Worm (Caenorhabditis elegans) whole organism, L2 larva: Measurements from ENCODE around the gene W08A12.2.
A peak's percentile ranks its signal among the peaks of the same experiment; 100 is the strongest.

Experiments
- R02D3.7 ChIP-seq: fragments of 150-350 bp; optimal IDR thresholded peaks from 2 replicates; lab custom pipeline; 2014; ENCODE audit warnings: missing biosample characterization, missing genetic modification characterization
- Y55F3AM.14 ChIP-seq: fragments of 200-800 bp; sonication (Bioruptor generic); optimal IDR thresholded peaks from 2 replicates; lab custom pipeline; 2018; ENCODE audit warnings: mild to moderate bottlenecking, missing genetic modification characterization, missing compliant biosample characterization
- alr-1 ChIP-seq: fragments of 150-350 bp; optimal IDR thresholded peaks from 2 replicates; lab custom pipeline; 2014; ENCODE audit warnings: missing biosample characterization, missing genetic modification characterization
- ama-1 ChIP-seq: fragments of 150-350 bp; optimal IDR thresholded peaks from 2 replicates; lab custom pipeline; 2018; ENCODE audit warnings: inconsistent platforms
- blmp-1 ChIP-seq: sonication (generic microtip); optimal IDR thresholded peaks from 2 replicates; lab custom pipeline; 2017; ENCODE audit warnings: missing genetic modification characterization, mild to moderate bottlenecking, missing compliant biosample characterization, antibody characterized with exemption, moderate library complexity; ENCODE audit not compliant: insufficient read depth
- ceh-16 ChIP-seq: fragments of 150-350 bp; optimal IDR thresholded peaks from 2 replicates; lab custom pipeline; 2014; ENCODE audit warnings: missing biosample characterization, missing genetic modification characterization
- ceh-82 ChIP-seq: fragments of 150-350 bp; optimal IDR thresholded peaks from 2 replicates; lab custom pipeline; 2014; ENCODE audit warnings: missing biosample characterization, missing genetic modification characterization
- dmd-4 ChIP-seq: sonication (generic microtip); optimal IDR thresholded peaks from 2 replicates; lab custom pipeline; 2017; ENCODE audit warnings: missing biosample characterization, missing genetic modification characterization
- egl-27 ChIP-seq: sonication (generic microtip); optimal IDR thresholded peaks from 3 replicates; lab custom pipeline; 2017; ENCODE audit warnings: missing biosample characterization, missing genetic modification reagents, missing genetic modification characterization
- elt-1 ChIP-seq: fragments of 150-350 bp; optimal IDR thresholded peaks from 2 replicates; lab custom pipeline; 2014; ENCODE audit warnings: missing biosample characterization, missing genetic modification characterization
- elt-3 ChIP-seq: sonication (generic microtip); optimal IDR thresholded peaks from 2 replicates; lab custom pipeline; 2017; ENCODE audit warnings: missing biosample characterization, missing genetic modification characterization
- gmeb-1 ChIP-seq: fragments of 150-350 bp; optimal IDR thresholded peaks from 2 replicates; lab custom pipeline; 2014; ENCODE audit warnings: missing biosample characterization, missing genetic modification characterization
- mab-5 ChIP-seq: fragments of 150-350 bp; optimal IDR thresholded peaks from 2 replicates; lab custom pipeline; 2014; ENCODE audit warnings: missing biosample characterization, missing genetic modification characterization
- mbf-1 ChIP-seq: sonication (generic microtip); optimal IDR thresholded peaks from 2 replicates; lab custom pipeline; 2017; ENCODE audit warnings: missing biosample characterization, missing genetic modification characterization
- mdl-1 ChIP-seq, 2 experiments: fragments of 150-350 bp in 1 of 2; sonication (generic microtip) in 1 of 2; optimal IDR thresholded peaks; 2 replicates each; lab custom pipeline; 2017; ENCODE audit warnings: missing biosample characterization in 2 of 2, missing genetic modification characterization in 2 of 2
- nhr-10 ChIP-seq: sonication (generic microtip); optimal IDR thresholded peaks from 2 replicates; lab custom pipeline; 2017; ENCODE audit warnings: missing biosample characterization, missing genetic modification characterization
- nhr-11 ChIP-seq: fragments of 150-350 bp; optimal IDR thresholded peaks from 2 replicates; lab custom pipeline; 2014; ENCODE audit warnings: missing biosample characterization, missing genetic modification characterization
- nhr-12 ChIP-seq: fragments of 150-350 bp; optimal IDR thresholded peaks from 2 replicates; lab custom pipeline; 2014; ENCODE audit warnings: missing biosample characterization, missing genetic modification characterization
- nhr-21 ChIP-seq: fragments of 150-350 bp; optimal IDR thresholded peaks from 2 replicates; lab custom pipeline; 2014; ENCODE audit warnings: missing biosample characterization, missing genetic modification characterization
- nhr-23 ChIP-seq: fragments of 150-350 bp; optimal IDR thresholded peaks from 2 replicates; lab custom pipeline; 2014; ENCODE audit warnings: missing biosample characterization, missing genetic modification reagents, missing genetic modification characterization
- nhr-25 ChIP-seq: fragments of 150-350 bp; sonication (generic microtip); optimal IDR thresholded peaks from 3 replicates; lab custom pipeline; 2014; ENCODE audit warnings: missing biosample characterization, missing genetic modification characterization
- nhr-6 ChIP-seq: fragments of 150-350 bp; optimal IDR thresholded peaks from 2 replicates; lab custom pipeline; 2014; ENCODE audit warnings: missing biosample characterization, missing genetic modification characterization
- nhr-77 ChIP-seq: fragments of 150-350 bp; optimal IDR thresholded peaks from 2 replicates; lab custom pipeline; 2014; ENCODE audit warnings: missing biosample characterization, missing genetic modification characterization
- peb-1 ChIP-seq: fragments of 150-350 bp; optimal IDR thresholded peaks from 2 replicates; lab custom pipeline; 2014; ENCODE audit warnings: missing biosample characterization, missing genetic modification characterization
- sem-4 ChIP-seq: fragments of 150-350 bp; optimal IDR thresholded peaks from 2 replicates; lab custom pipeline; 2014; ENCODE audit warnings: missing biosample characterization, missing genetic modification reagents, missing genetic modification characterization
- skn-1 ChIP-seq: sonication (generic microtip); optimal IDR thresholded peaks from 2 replicates; lab custom pipeline; 2017; ENCODE audit warnings: missing biosample characterization, missing genetic modification characterization
- sma-3 ChIP-seq: sonication (generic microtip); optimal IDR thresholded peaks from 2 replicates; lab custom pipeline; 2016; ENCODE audit warnings: missing genetic modification reagents, missing genetic modification characterization, missing compliant biosample characterization
- sma-9 ChIP-seq, 2 experiments: fragments of 150-350 bp in 1 of 2; sonication (generic microtip) in 1 of 2; optimal IDR thresholded peaks; 2 replicates each; lab custom pipeline; 2014 to 2016; ENCODE audit warnings: missing genetic modification characterization in 2 of 2, mild to moderate bottlenecking in 1 of 2, missing biosample characterization in 1 of 2, missing compliant biosample characterization in 1 of 2, missing genetic modification reagents in 1 of 2, moderate library complexity in 1 of 2
- unc-39 ChIP-seq: fragments of 150-350 bp; optimal IDR thresholded peaks from 2 replicates; lab custom pipeline; 2014; ENCODE audit warnings: missing biosample characterization, missing genetic modification characterization
- unc-55 ChIP-seq: fragments of 150-350 bp; sonication (generic microtip); optimal IDR thresholded peaks from 3 replicates; lab custom pipeline; 2014; ENCODE audit warnings: missing biosample characterization, missing genetic modification reagents, missing genetic modification characterization
- unc-62 ChIP-seq: fragments of 150-350 bp; optimal IDR thresholded peaks from 2 replicates; lab custom pipeline; 2014; ENCODE audit warnings: missing biosample characterization, missing genetic modification reagents, missing genetic modification characterization
- zag-1 ChIP-seq: fragments of 150-350 bp; optimal IDR thresholded peaks from 2 replicates; lab custom pipeline; 2014; ENCODE audit warnings: missing biosample characterization, missing genetic modification characterization
- ztf-11 ChIP-seq: sonication (generic microtip); optimal IDR thresholded peaks from 2 replicates; lab custom pipeline; 2017; ENCODE audit warnings: missing biosample characterization, missing genetic modification characterization
- ztf-4 ChIP-seq: fragments of 150-350 bp; optimal IDR thresholded peaks from 2 replicates; lab custom pipeline; 2014; ENCODE audit warnings: missing biosample characterization, missing genetic modification characterization

The W08A12.2 gene

DNA sequence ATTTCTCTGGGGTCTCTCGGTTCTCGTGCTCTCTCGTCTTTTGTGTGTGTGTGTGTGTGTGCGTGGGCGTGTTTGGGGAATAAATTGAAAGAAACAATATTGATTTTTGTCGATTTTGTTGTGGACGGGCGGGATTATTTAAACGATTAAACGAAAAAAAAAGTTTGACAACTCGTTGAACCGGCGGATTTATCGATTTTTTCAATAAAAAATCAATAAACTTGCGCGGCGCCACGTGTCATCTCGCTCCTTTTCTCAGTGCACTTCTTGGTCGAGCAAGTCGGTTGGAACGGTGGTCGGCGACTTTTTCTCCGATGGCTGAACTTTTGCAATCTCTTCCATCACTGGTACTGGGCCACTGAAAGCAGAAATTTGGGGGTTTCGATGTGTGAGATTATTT is 27.3 kb upstream of the W08A12.2 start:
- TF ChIP-seq nhr-21 (tag; lab: Kevin White, UChicago) (no peak), sma-3 (GFP tag; lab: Kevin White, UChicago) (no peak), alr-1 (tag; lab: Kevin White, UChicago) (no peak), ama-1 (lab: Kevin White, UChicago) (no peak), skn-1 (tag; lab: Kevin White, UChicago) (no peak), Y55F3AM.14 (GFP tag; lab: Kevin White, UChicago) (no peak), nhr-23 (tag; lab: Kevin White, UChicago) (no peak), elt-1 (tag; lab: Kevin White, UChicago) (no peak), R02D3.7 (tag; lab: Kevin White, UChicago) (no peak), ztf-11 (tag; lab: Kevin White, UChicago) (no peak), gmeb-1 (no peak), unc-39 (no peak), unc-55 (GFP tag; lab: Kevin White, UChicago) (no peak)
- TF ChIP-seq, all 48 proteins: peak for 0

DNA sequence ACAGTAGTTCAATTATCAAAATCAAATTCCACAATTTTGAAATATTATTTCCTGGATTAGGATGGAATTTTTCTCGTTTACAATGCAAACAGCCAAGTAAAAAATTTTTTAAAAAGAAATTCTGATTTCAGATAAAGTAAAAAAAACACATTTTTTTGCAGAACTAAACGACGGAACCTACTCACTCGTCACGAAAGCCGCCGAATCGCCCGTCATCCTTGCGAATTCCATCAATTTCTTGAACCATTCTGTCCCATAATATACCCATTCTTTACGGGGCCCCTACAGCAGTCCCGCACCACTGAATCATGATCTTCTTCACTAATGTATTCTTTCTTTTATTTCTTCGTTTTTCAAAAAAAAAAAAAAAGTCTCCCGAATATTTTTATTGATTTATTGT is 26.5 kb upstream of the W08A12.2 start:
- TF ChIP-seq zag-1 (tag; lab: Kevin White, UChicago): no peak
- peak; percentile 19 for TF ChIP-seq unc-55 (GFP tag; lab: Kevin White, UChicago)
- TF ChIP-seq, all 48 proteins: peak for 1

DNA sequence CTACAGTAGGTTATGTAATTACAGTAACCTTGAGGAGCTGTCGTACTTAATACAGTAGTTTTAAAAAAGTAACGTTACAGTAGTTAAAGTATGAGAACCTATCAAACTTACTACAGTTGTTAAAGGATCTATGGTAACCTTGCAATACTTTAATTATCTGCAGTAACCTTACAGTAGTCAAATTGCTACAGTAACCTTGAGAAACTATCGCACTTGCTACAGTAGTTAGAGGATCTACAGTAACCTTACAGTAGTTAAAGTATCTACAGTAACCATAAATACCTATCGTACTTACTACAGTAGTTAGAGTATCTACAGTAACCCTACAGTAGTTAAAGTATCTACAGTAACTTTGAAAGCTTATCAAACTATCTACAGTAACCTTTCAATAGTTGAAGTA is 25.9 kb upstream of the W08A12.2 start:
- TF ChIP-seq unc-39: no peak
- TF ChIP-seq sma-9 (GFP tag; optimal IDR thresholded peaks at IDR 0.05; lab: Kevin White, UChicago): no peak
- TF ChIP-seq sma-9 (tag; optimal IDR thresholded peaks at IDR 0.05; lab: Kevin White, UChicago): no peak
- no peak for TF ChIP-seq nhr-12 (tag; lab: Kevin White, UChicago)
- no peak for TF ChIP-seq peb-1 (tag; lab: Kevin White, UChicago)
- no peak for TF ChIP-seq nhr-11 (tag; lab: Kevin White, UChicago)
- no peak for TF ChIP-seq Y55F3AM.14 (GFP tag; lab: Kevin White, UChicago)
- no peak for TF ChIP-seq skn-1 (tag; lab: Kevin White, UChicago)
- no peak for TF ChIP-seq elt-3 (tag; lab: Kevin White, UChicago)
- TF ChIP-seq mdl-1 (tag; optimal IDR thresholded peaks at IDR 0.05; lab: Kevin White, UChicago): no peak
- no peak for TF ChIP-seq nhr-6 (tag; lab: Kevin White, UChicago)
- no peak for TF ChIP-seq unc-62 (GFP tag; lab: Kevin White, UChicago)
- no peak for TF ChIP-seq ztf-4 (tag; lab: Kevin White, UChicago)
- TF ChIP-seq sem-4 (tag; lab: Kevin White, UChicago): no peak
- no peak for TF ChIP-seq mbf-1 (tag; lab: Kevin White, UChicago)
- TF ChIP-seq ceh-82 (tag; lab: Kevin White, UChicago): no peak
- TF ChIP-seq sma-3 (GFP tag; lab: Kevin White, UChicago): no peak

DNA sequence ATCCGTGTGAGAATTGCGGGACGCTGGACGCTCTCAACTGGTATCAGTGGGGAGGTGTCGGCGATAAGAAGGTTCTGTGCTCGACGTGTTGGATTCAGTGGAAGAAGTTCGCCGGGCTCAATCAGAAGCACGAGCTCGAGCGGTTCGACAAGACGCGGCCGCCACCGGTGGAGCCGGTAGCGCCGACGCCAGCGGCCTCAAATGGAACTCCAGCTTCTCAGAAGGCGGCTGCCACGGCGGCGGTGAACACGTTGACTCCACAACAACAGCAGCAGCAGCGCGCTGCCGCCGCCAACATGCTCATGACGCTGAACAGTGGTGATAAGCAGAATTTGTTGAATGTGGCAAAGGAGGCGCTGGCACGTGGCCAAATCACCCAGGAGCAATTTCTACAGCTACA is 21.2 kb upstream of the W08A12.2 start:
- TF ChIP-seq mab-5 (tag; lab: Kevin White, UChicago): no peak
- no peak for TF ChIP-seq dmd-4 (tag; lab: Kevin White, UChicago)
- no peak for TF ChIP-seq nhr-25 (tag; lab: Kevin White, UChicago)
- no peak for TF ChIP-seq R02D3.7 (tag; lab: Kevin White, UChicago)
- no peak for TF ChIP-seq sem-4 (tag; lab: Kevin White, UChicago)
- no peak for TF ChIP-seq blmp-1
- no peak for TF ChIP-seq peb-1 (tag; lab: Kevin White, UChicago)
- no peak for TF ChIP-seq mdl-1 (tag; optimal IDR thresholded peaks at IDR 0.05; lab: Kevin White, UChicago)
- no peak for TF ChIP-seq skn-1 (tag; lab: Kevin White, UChicago)
- no peak for TF ChIP-seq nhr-10
- no peak for TF ChIP-seq sma-3 (GFP tag; lab: Kevin White, UChicago)
- no peak for TF ChIP-seq nhr-23 (tag; lab: Kevin White, UChicago)

DNA sequence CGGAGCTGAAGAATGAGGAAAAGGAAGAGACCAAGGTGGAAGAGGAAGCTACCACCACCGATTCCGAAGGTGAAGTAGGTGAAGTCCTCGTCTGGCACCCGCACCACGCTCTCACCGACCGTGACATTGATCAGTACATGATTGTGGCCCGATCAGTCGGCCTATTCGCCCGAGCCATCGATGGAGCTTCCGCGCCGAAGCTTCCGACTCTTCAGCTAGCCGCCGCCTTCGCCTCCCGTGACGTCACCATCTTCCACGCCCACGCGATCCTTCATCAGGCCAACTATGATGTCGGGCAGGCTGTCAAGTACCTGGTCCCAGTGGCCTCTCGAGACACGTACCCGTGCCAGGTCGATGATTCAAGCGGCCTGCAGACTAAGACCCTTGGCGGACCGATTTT is 20.5 kb upstream of the W08A12.2 start:
- TF ChIP-seq elt-1 (tag; lab: Kevin White, UChicago): no peak
- TF ChIP-seq R02D3.7 (tag; lab: Kevin White, UChicago): no peak
- no peak for TF ChIP-seq nhr-10
- no peak for TF ChIP-seq ceh-16 (tag; lab: Kevin White, UChicago)
- no peak for TF ChIP-seq egl-27
- no peak for TF ChIP-seq nhr-77 (tag; lab: Kevin White, UChicago)
